ENCODE assay signal across 1 fruit fly cellular context in the genomic region with DNA sequence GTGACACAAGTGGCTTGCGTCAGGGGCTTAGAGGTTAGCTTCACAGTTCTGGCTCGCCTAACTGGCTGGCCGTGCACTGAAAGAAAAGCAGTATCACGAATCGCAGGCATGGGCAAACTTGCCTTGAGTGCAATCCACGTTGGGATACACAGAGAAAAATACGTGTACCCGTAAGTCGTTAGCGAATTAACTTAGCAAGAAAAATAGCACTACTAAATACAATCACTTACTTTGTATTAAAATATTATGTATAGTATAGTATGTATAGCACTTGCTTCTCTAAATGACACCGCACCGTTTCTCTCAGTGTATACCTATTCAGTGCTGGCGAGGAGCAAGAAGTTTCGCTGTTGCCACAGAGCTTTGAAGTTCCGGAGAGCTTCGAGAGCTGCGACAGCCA.
TF ChIP-seq lines count a peak whose summit lies in the region.

No protein-coding gene starts in this region.

TF ChIP-seq in whole organism, embryonic, 481 proteins besides CTCF, POLR2A, EP300 and RAD21 (continued from another document):
- no peak for TF ChIP-seq Sry-δ (GFP tag; optimal IDR thresholded peaks at IDR 0.05; lab: Kevin White, UChicago)
- TF ChIP-seq grau (tag; optimal IDR thresholded peaks at IDR 0.05; lab: Kevin White, UChicago) = peak; percentile 54
- 0 out of 2 replicates have a peak, but pooled peaks have one; percentile 36 for TF ChIP-seq CG14014 (GFP tag; IDR thresholded peaks at IDR 0.05; lab: Robert Waterston, UW)
- TF ChIP-seq eve (GFP tag; optimal IDR thresholded peaks at IDR 0.05; lab: Kevin White, UChicago) = no peak
- peak; percentile 20 for TF ChIP-seq jing (GFP tag; optimal IDR thresholded peaks at IDR 0.05; lab: Kevin White, UChicago)
- peak; percentile 31 for TF ChIP-seq CG8924 (tag; optimal IDR thresholded peaks at IDR 0.05; lab: Kevin White, UChicago)
- TF ChIP-seq bsh (GFP tag; optimal IDR thresholded peaks at IDR 0.05; lab: Kevin White, UChicago) = peak in 1 of 2 experiments; percentile 37
- peak; percentile 11 for TF ChIP-seq zf30C (GFP tag; optimal IDR thresholded peaks at IDR 0.05; lab: Kevin White, UChicago)
- peak; percentile 56; the same call in 1 of the 3 replicates for TF ChIP-seq ci (GFP tag; IDR thresholded peaks at IDR 0.05; lab: Robert Waterston, UW)
- no peak for TF ChIP-seq z (GFP tag; IDR thresholded peaks at IDR 0.05; lab: Robert Waterston, UW)
- TF ChIP-seq sug (tag; optimal IDR thresholded peaks at IDR 0.05; lab: Kevin White, UChicago) = peak; percentile 4
- TF ChIP-seq Deaf1 (tag; optimal IDR thresholded peaks at IDR 0.05; lab: Kevin White, UChicago) = peak; percentile 8
- no peak for TF ChIP-seq klu (GFP tag; IDR thresholded peaks at IDR 0.05; lab: Robert Waterston, UW)
- no peak for TF ChIP-seq inv (GFP tag; IDR thresholded peaks at IDR 0.05; lab: Robert Waterston, UW; ENCODE audit: partially characterized antibody)
- TF ChIP-seq vvl (GFP tag; IDR thresholded peaks at IDR 0.05; lab: Robert Waterston, UW) = peak; percentile 51
- no peak for TF ChIP-seq CG3163 (GFP tag; optimal IDR thresholded peaks at IDR 0.05; lab: Kevin White, UChicago)
- peak; percentile 25 for TF ChIP-seq CG6854 (GFP tag; optimal IDR thresholded peaks at IDR 0.05; lab: Kevin White, UChicago)
- peak in 1 of 2 experiments; percentile 55 for TF ChIP-seq Hr51 (GFP tag; optimal IDR thresholded peaks at IDR 0.05; lab: Kevin White, UChicago)
- no peak for TF ChIP-seq p53 (GFP tag; optimal IDR thresholded peaks at IDR 0.05; lab: Kevin White, UChicago)
- TF ChIP-seq CG11504 (tag; optimal IDR thresholded peaks at IDR 0.05; lab: Kevin White, UChicago) = peak; percentile 67
- TF ChIP-seq fd64A (GFP tag; optimal IDR thresholded peaks at IDR 0.05; lab: Kevin White, UChicago) = no peak
- peak; percentile 34 for TF ChIP-seq bcd (GFP tag; optimal IDR thresholded peaks at IDR 0.05; lab: Kevin White, UChicago)
- TF ChIP-seq CG15269 (tag; optimal IDR thresholded peaks at IDR 0.05; lab: Kevin White, UChicago) = peak; percentile 52
- TF ChIP-seq lmd (GFP tag; IDR thresholded peaks at IDR 0.05; lab: Robert Waterston, UW) = peak; percentile 57
- TF ChIP-seq CG13296 (GFP tag; optimal IDR thresholded peaks at IDR 0.05; lab: Kevin White, UChicago) = peak; percentile 31
- TF ChIP-seq stwl (tag; optimal IDR thresholded peaks at IDR 0.05; lab: Kevin White, UChicago) = no peak
- TF ChIP-seq H15 (GFP tag; IDR thresholded peaks at IDR 0.05; lab: Robert Waterston, UW) = 0 out of 3 replicates have a peak, but pooled peaks have one; percentile 50
- TF ChIP-seq dimm (GFP tag; IDR thresholded peaks at IDR 0.05; lab: Robert Waterston, UW) = no peak
- no peak for TF ChIP-seq Lim3 (GFP tag; IDR thresholded peaks at IDR 0.05; lab: Robert Waterston, UW)
- no peak for TF ChIP-seq CG6683 (GFP tag; optimal IDR thresholded peaks at IDR 0.05; lab: Kevin White, UChicago)
- no peak for TF ChIP-seq CG10959 (GFP tag; IDR thresholded peaks at IDR 0.05; lab: Robert Waterston, UW)
- no peak for TF ChIP-seq Myb (GFP tag; optimal IDR thresholded peaks at IDR 0.05; lab: Kevin White, UChicago)
- TF ChIP-seq C15 (GFP tag; IDR thresholded peaks at IDR 0.05; lab: Robert Waterston, UW) = no peak
- TF ChIP-seq gro (GFP tag; optimal IDR thresholded peaks at IDR 0.05; lab: Kevin White, UChicago) = no peak
- no peak for TF ChIP-seq CG10366 (GFP tag; IDR thresholded peaks at IDR 0.05; lab: Robert Waterston, UW)
- no peak for TF ChIP-seq CG6254 (GFP tag; optimal IDR thresholded peaks at IDR 0.05; lab: Kevin White, UChicago)
- TF ChIP-seq row (GFP tag; IDR thresholded peaks at IDR 0.05; lab: Robert Waterston, UW) = peak; percentile 67
- TF ChIP-seq lbe (GFP tag; optimal IDR thresholded peaks at IDR 0.05; lab: Kevin White, UChicago) = no peak
- peak; percentile 25; the same call in 1 of the 3 replicates for TF ChIP-seq CG34422 (GFP tag; IDR thresholded peaks at IDR 0.05; lab: Robert Waterston, UW)
- no peak for TF ChIP-seq Fer2 (tag; optimal IDR thresholded peaks at IDR 0.05; lab: Kevin White, UChicago)
- TF ChIP-seq dmrt99B (tag; optimal IDR thresholded peaks at IDR 0.05; lab: Kevin White, UChicago) = peak; percentile 62
- TF ChIP-seq lola (GFP tag; optimal IDR thresholded peaks at IDR 0.05; lab: Kevin White, UChicago) = no peak
- no peak for TF ChIP-seq Hmx (GFP tag; optimal IDR thresholded peaks at IDR 0.05; lab: Kevin White, UChicago)
- peak; percentile 47; the same call in 1 of the 2 replicates for TF ChIP-seq Atf6 (GFP tag; IDR thresholded peaks at IDR 0.05; lab: Robert Waterston, UW)
- peak; percentile 32 for TF ChIP-seq CG30403 (GFP tag; optimal IDR thresholded peaks at IDR 0.05; lab: Kevin White, UChicago)
- TF ChIP-seq Mad (GFP tag; optimal IDR thresholded peaks at IDR 0.05; lab: Kevin White, UChicago) = no peak
- 0 out of 3 replicates have a peak, but pooled peaks have one; percentile 45 for TF ChIP-seq CG11456 (GFP tag; IDR thresholded peaks at IDR 0.05; lab: Robert Waterston, UW)
- TF ChIP-seq Mes4 (GFP tag; optimal IDR thresholded peaks at IDR 0.05; lab: Kevin White, UChicago) = no peak
- 0 out of 3 replicates have a peak, but pooled peaks have one; percentile 17 for TF ChIP-seq CG11560 (tag; IDR thresholded peaks at IDR 0.05; lab: Robert Waterston, UW)
- TF ChIP-seq dpn (GFP tag; optimal IDR thresholded peaks at IDR 0.05; lab: Kevin White, UChicago) = peak; percentile 6 to 9
- peak; percentile 45 for TF ChIP-seq PHDP (tag; optimal IDR thresholded peaks at IDR 0.05; lab: Kevin White, UChicago)
- TF ChIP-seq Xbp1 (GFP tag; optimal IDR thresholded peaks at IDR 0.05; lab: Kevin White, UChicago) = peak; percentile 48
- no peak for TF ChIP-seq cg (GFP tag; optimal IDR thresholded peaks at IDR 0.05; lab: Kevin White, UChicago)
- no peak for TF ChIP-seq ash1 (GFP tag; optimal IDR thresholded peaks at IDR 0.05; lab: Kevin White, UChicago)
- peak; percentile 53 for TF ChIP-seq slbo (GFP tag; IDR thresholded peaks at IDR 0.05; lab: Robert Waterston, UW)
- no peak for TF ChIP-seq CG1647 (GFP tag; optimal IDR thresholded peaks at IDR 0.05; lab: Kevin White, UChicago)
- TF ChIP-seq Fer1 (GFP tag; optimal IDR thresholded peaks at IDR 0.05; lab: Kevin White, UChicago) = peak; percentile 65
- TF ChIP-seq CG2202 (tag; optimal IDR thresholded peaks at IDR 0.05; lab: Kevin White, UChicago) = no peak
- TF ChIP-seq Mrtf (GFP tag; IDR thresholded peaks at IDR 0.05; lab: Robert Waterston, UW) = 0 out of 3 replicates have a peak, but pooled peaks have one; percentile 7
- no peak for TF ChIP-seq Gsc (GFP tag; IDR thresholded peaks at IDR 0.05; lab: Robert Waterston, UW)
- TF ChIP-seq slou (GFP tag; optimal IDR thresholded peaks at IDR 0.05; lab: Kevin White, UChicago) = no peak
- TF ChIP-seq fd3F (GFP tag; optimal IDR thresholded peaks at IDR 0.05; lab: Kevin White, UChicago) = peak; percentile 31
- no peak for TF ChIP-seq ac (GFP tag; optimal IDR thresholded peaks at IDR 0.05; lab: Kevin White, UChicago)
- TF ChIP-seq CG12391 (tag; optimal IDR thresholded peaks at IDR 0.05; lab: Kevin White, UChicago) = peak; percentile 26
- no peak for TF ChIP-seq sens-2 (GFP tag; IDR thresholded peaks at IDR 0.05; lab: Robert Waterston, UW)
- TF ChIP-seq CG7556 (GFP tag; optimal IDR thresholded peaks at IDR 0.05; lab: Kevin White, UChicago) = peak; percentile 65
- TF ChIP-seq tap (tag; optimal IDR thresholded peaks at IDR 0.05; lab: Kevin White, UChicago) = peak; percentile 34
- TF ChIP-seq H2.0 (GFP tag; IDR thresholded peaks at IDR 0.05; lab: Robert Waterston, UW) = peak; percentile 28; the same call in 1 of the 2 replicates
- no peak for TF ChIP-seq pan (optimal IDR thresholded peaks at IDR 0.05; lab: Kevin White, UChicago)
- peak in 1 of 2 experiments; percentile 51 for TF ChIP-seq pan (GFP tag; optimal IDR thresholded peaks at IDR 0.05 in 1 of 2, IDR thresholded peaks at IDR 0.05 in 1 of 2)
- no peak for TF ChIP-seq B-H2 (GFP tag; optimal IDR thresholded peaks at IDR 0.05; lab: Kevin White, UChicago)
- no peak for TF ChIP-seq fru (optimal IDR thresholded peaks at IDR 0.05; lab: Kevin White, UChicago)
- no peak for TF ChIP-seq luna (GFP tag; optimal IDR thresholded peaks at IDR 0.05; lab: Kevin White, UChicago)
- no peak for TF ChIP-seq HLH54F (GFP tag; optimal IDR thresholded peaks at IDR 0.05; lab: Kevin White, UChicago)
- TF ChIP-seq sr (GFP tag; IDR thresholded peaks at IDR 0.05; lab: Robert Waterston, UW) = no peak
- peak; percentile 10 for TF ChIP-seq CG13424 (tag; optimal IDR thresholded peaks at IDR 0.05; lab: Kevin White, UChicago)
- TF ChIP-seq BEAF-32 (GFP tag; optimal IDR thresholded peaks at IDR 0.05; lab: Kevin White, UChicago) = no peak
- TF ChIP-seq CG15514 (GFP tag; optimal IDR thresholded peaks at IDR 0.05; lab: Kevin White, UChicago) = peak; percentile 39
- TF ChIP-seq Adf1 (GFP tag; IDR thresholded peaks at IDR 0.05; lab: Robert Waterston, UW) = no peak
- TF ChIP-seq cwo (GFP tag; optimal IDR thresholded peaks at IDR 0.05; lab: Kevin White, UChicago) = peak; percentile 42
- 0 out of 2 replicates have a peak, but pooled peaks have one; percentile 25 for TF ChIP-seq Drgx (GFP tag; IDR thresholded peaks at IDR 0.05; lab: Robert Waterston, UW)
- no peak for TF ChIP-seq Nf-YB (GFP tag; optimal IDR thresholded peaks at IDR 0.05; lab: Kevin White, UChicago)
- TF ChIP-seq Dip3 (GFP tag; optimal IDR thresholded peaks at IDR 0.05; lab: Kevin White, UChicago) = no peak
- no peak for TF ChIP-seq CG2875 (GFP tag; optimal IDR thresholded peaks at IDR 0.05; lab: Kevin White, UChicago)
- TF ChIP-seq CG3065 (GFP tag; optimal IDR thresholded peaks at IDR 0.05; lab: Kevin White, UChicago) = no peak
- no peak for TF ChIP-seq MTF-1 (GFP tag; optimal IDR thresholded peaks at IDR 0.05; lab: Kevin White, UChicago; ENCODE audit: borderline replicate concordance)
- no peak for TF ChIP-seq CG8478 (optimal IDR thresholded peaks at IDR 0.05; lab: Kevin White, UChicago)
- no peak for TF ChIP-seq nerfin-2 (GFP tag; IDR thresholded peaks at IDR 0.05; lab: Robert Waterston, UW; ENCODE audit: partially characterized antibody)
- 0 out of 2 replicates have a peak, but pooled peaks have one; percentile 15 for TF ChIP-seq Awh (GFP tag; IDR thresholded peaks at IDR 0.05; lab: Robert Waterston, UW)
- TF ChIP-seq otp (GFP tag; IDR thresholded peaks at IDR 0.05; lab: Robert Waterston, UW) = no peak
- TF ChIP-seq CG32767 (GFP tag; IDR thresholded peaks at IDR 0.05; lab: Robert Waterston, UW) = no peak
- TF ChIP-seq CG18619 (GFP tag; optimal IDR thresholded peaks at IDR 0.05; lab: Kevin White, UChicago) = peak; percentile 27
- peak; percentile 5 for TF ChIP-seq HmgZ (tag; optimal IDR thresholded peaks at IDR 0.05; lab: Kevin White, UChicago)
- TF ChIP-seq caup (GFP tag; optimal IDR thresholded peaks at IDR 0.05; lab: Kevin White, UChicago; ENCODE audit: severe bottlenecking) = peak; percentile 39
- TF ChIP-seq crp (GFP tag; optimal IDR thresholded peaks at IDR 0.05; lab: Kevin White, UChicago) = no peak
- TF ChIP-seq Hmr (GFP tag; optimal IDR thresholded peaks at IDR 0.05; lab: Kevin White, UChicago) = peak; percentile 61
- peak; percentile 12 for TF ChIP-seq CG9437 (GFP tag; optimal IDR thresholded peaks at IDR 0.05; lab: Kevin White, UChicago)
- TF ChIP-seq toy (GFP tag; IDR thresholded peaks at IDR 0.05; lab: Robert Waterston, UW) = no peak
- no peak for TF ChIP-seq CG16779 (GFP tag; IDR thresholded peaks at IDR 0.05; lab: Robert Waterston, UW)
- TF ChIP-seq fu2 (GFP tag; optimal IDR thresholded peaks at IDR 0.05; lab: Kevin White, UChicago) = no peak
